Worm (Caenorhabditis elegans) whole organism, midembryonic: ENCODE results near the gene prx-19.

Experiments used
- cog-1 ChIP-seq: sonication (generic microtip); optimal IDR thresholded peaks from 2 replicates; lab custom pipeline; 2016; ENCODE audit warnings: missing genetic modification characterization, missing compliant biosample characterization
- flt-1 ChIP-seq: fragments of 200-800 bp; sonication (Bioruptor generic); IDR thresholded peaks from 2 replicates; pipeline ENCODE4 v1.3.6; 2022; ENCODE audit warnings: missing genetic modification characterization, missing compliant biosample characterization
- med-1 ChIP-seq: sonication (generic microtip); optimal IDR thresholded peaks from 2 replicates; lab custom pipeline; 2017; ENCODE audit warnings: missing genetic modification characterization, mild to moderate bottlenecking, missing compliant biosample characterization, antibody characterized with exemption, missing genetic modification reagents; ENCODE audit not compliant: insufficient read depth
- ref-1 ChIP-seq: fragments of 200-800 bp; sonication (Bioruptor generic); conservative IDR thresholded peaks from 2 replicates; pipeline ENCODE4 v1.3.6; 2022; ENCODE audit warnings: missing genetic modification reagents, missing genetic modification characterization, missing compliant biosample characterization
- tab-1 ChIP-seq: fragments of 200-800 bp; sonication (Bioruptor generic); IDR thresholded peaks from 2 replicates; pipeline ENCODE4 v1.3.6; 2022; ENCODE audit warnings: missing genetic modification characterization, missing compliant biosample characterization
- ztf-23 ChIP-seq: fragments of 200-800 bp; sonication (Bioruptor generic); IDR thresholded peaks from 2 replicates; pipeline ENCODE4 v1.3.6; 2022; ENCODE audit warnings: missing genetic modification reagents, missing genetic modification characterization, missing compliant biosample characterization
- ztf-29 ChIP-seq: fragments of 200-800 bp; sonication (Bioruptor generic); IDR thresholded peaks from 2 replicates; pipeline ENCODE4 v1.3.6; 2022; ENCODE audit warnings: missing genetic modification reagents, missing genetic modification characterization, missing compliant biosample characterization

DNA sequence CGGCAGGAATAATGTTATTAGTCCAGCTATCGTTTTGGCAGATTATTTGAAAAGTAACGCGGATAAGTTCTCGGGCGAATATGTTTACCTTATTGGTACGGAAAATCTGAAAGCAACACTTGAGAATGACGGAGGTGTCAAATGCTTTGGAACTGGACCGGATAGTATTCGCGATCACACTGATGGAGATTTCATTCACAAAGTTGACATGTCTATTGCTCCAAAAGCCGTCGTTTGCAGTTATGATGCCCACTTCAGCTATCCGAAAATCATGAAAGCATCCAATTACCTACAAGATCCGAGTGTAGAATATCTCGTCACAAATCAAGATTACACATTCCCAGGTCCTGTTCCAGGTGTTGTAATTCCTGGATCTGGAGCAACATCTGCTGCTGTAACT, 35.7 kb downstream of the prx-19 start:
- TF ChIP-seq ztf-29 (GFP tag; lab: Robert Waterston, UW) (no peak), ref-1 (GFP tag; lab: Robert Waterston, UW) (no peak), cog-1 (tag; lab: Kevin White, UChicago) (no peak), tab-1 (GFP tag; lab: Robert Waterston, UW) (no peak), flt-1 (GFP tag; lab: Robert Waterston, UW) (no peak), ztf-23 (GFP tag; lab: Robert Waterston, UW) (no peak), med-1 (GFP tag; lab: Kevin White, UChicago) (no peak)
